Worm (Caenorhabditis elegans): ENCODE measurements around the gene C47D12.4.

- TF ChIP-seq lsy-2 (tag; optimal IDR thresholded peaks at IDR 0.05) = no peak
- no peak for TF ChIP-seq skn-1 (tag; optimal IDR thresholded peaks at IDR 0.05)
Observed at ce11 chrII:11688643-11689042, 7.1 kb downstream of the C47D12.4 start, which contains the start of gene kel-1.
